Fruit fly (Drosophila melanogaster): ENCODE measurements around the gene Tollo.

DNA sequence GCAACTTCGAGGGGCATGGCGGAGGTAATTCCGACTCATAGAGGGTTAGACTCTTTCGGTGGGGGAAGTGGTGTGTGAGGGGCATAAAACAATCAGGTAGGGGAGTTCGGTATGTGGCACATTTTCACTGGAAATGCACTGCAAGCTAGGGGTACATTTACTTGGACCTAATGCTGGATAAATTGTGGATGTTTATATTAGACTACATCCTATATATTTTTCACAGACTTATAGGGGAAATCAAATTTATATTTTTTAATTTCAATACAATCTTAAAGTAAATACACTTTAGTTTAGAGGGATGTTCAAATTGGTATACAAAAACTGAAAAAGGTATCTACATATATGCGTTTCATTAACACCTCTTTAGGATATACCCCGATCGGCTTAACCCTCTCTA, 10.3 kb downstream of the Tollo start:
- TF ChIP-seq Dll (optimal IDR thresholded peaks at IDR 0.05) (no peak), psq (optimal IDR thresholded peaks at IDR 0.05) (no peak), CG8478 (optimal IDR thresholded peaks at IDR 0.05) (no peak), EcR (GFP tag; optimal IDR thresholded peaks at IDR 0.05) (no peak), usp (GFP tag; optimal IDR thresholded peaks at IDR 0.05) (no peak)
